Worm (Caenorhabditis elegans) whole organism, midembryonic: ENCODE results near the gene C34F6.11.

Experiments used
- T22C8.4 ChIP-seq: fragments of 200-800 bp; sonication (Bioruptor generic); IDR thresholded peaks from 2 replicates; pipeline ENCODE4 v1.3.6; 2022; ENCODE audit warnings: missing genetic modification characterization, missing compliant biosample characterization
- flt-1 ChIP-seq: fragments of 200-800 bp; sonication (Bioruptor generic); IDR thresholded peaks from 2 replicates; pipeline ENCODE4 v1.3.6; 2022; ENCODE audit warnings: missing genetic modification characterization, missing compliant biosample characterization
- klf-2 ChIP-seq: fragments of 200-800 bp; sonication (Bioruptor generic); conservative IDR thresholded peaks from 2 replicates; pipeline ENCODE4 v1.3.6; 2022; ENCODE audit warnings: missing genetic modification reagents, missing genetic modification characterization, missing compliant biosample characterization
- med-1 ChIP-seq: sonication (generic microtip); optimal IDR thresholded peaks from 2 replicates; lab custom pipeline; 2017; ENCODE audit warnings: missing genetic modification characterization, mild to moderate bottlenecking, missing compliant biosample characterization, antibody characterized with exemption, missing genetic modification reagents; ENCODE audit not compliant: insufficient read depth
- ref-1 ChIP-seq: fragments of 200-800 bp; sonication (Bioruptor generic); conservative IDR thresholded peaks from 2 replicates; pipeline ENCODE4 v1.3.6; 2022; ENCODE audit warnings: missing genetic modification reagents, missing genetic modification characterization, missing compliant biosample characterization
- ztf-29 ChIP-seq: fragments of 200-800 bp; sonication (Bioruptor generic); IDR thresholded peaks from 2 replicates; pipeline ENCODE4 v1.3.6; 2022; ENCODE audit warnings: missing genetic modification reagents, missing genetic modification characterization, missing compliant biosample characterization

ce11 chrX:11245056-11245455 lies 41.3 kb upstream of the C34F6.11 start:
- no peak for TF ChIP-seq flt-1
- no peak for TF ChIP-seq ref-1
- no peak for TF ChIP-seq med-1 (GFP tag; lab: Kevin White, UChicago)
- TF ChIP-seq klf-2, result no peak
- no peak for TF ChIP-seq T22C8.4
- TF ChIP-seq ztf-29 (GFP tag; lab: Robert Waterston, UW), result no peak
